Fruit fly (Drosophila melanogaster) whole organism, wandering third instar larva: Measurements from ENCODE around the gene CG15533.

Source experiments
- CrebA ChIP-seq: fragments of 200-800 bp; sonication (Bioruptor generic); optimal IDR thresholded peaks from 2 replicates; lab custom pipeline; 2016; ENCODE audit warnings: missing biosample characterization, mild to moderate bottlenecking, missing genetic modification characterization, borderline replicate concordance
- Myc ChIP-seq: fragments of >200 bp; optimal IDR thresholded peaks from 2 replicates; lab custom pipeline; 2017
- OdsH ChIP-seq: fragments of 200-800 bp; sonication (Bioruptor generic); optimal IDR thresholded peaks from 2 replicates; lab custom pipeline; 2016; ENCODE audit warnings: missing biosample characterization, mild to moderate bottlenecking, missing genetic modification characterization
- fru ChIP-seq: fragments of 200-800 bp; sonication (Bioruptor generic); optimal IDR thresholded peaks from 3 replicates; lab custom pipeline; 2016; ENCODE audit warnings: missing biosample characterization, mild to moderate bottlenecking, missing genetic modification characterization
- h ChIP-seq: fragments of 200-800 bp; sonication (Bioruptor generic); optimal IDR thresholded peaks from 3 replicates; lab custom pipeline; 2016; ENCODE audit warnings: missing biosample characterization, mild to moderate bottlenecking, missing genetic modification characterization
- psq ChIP-seq: fragments of 200-800 bp; sonication (Bioruptor generic); optimal IDR thresholded peaks from 3 replicates; lab custom pipeline; 2017; ENCODE audit warnings: missing biosample characterization, mild to moderate bottlenecking, missing genetic modification characterization, moderate library complexity
- sage ChIP-seq: fragments of 200-800 bp; sonication (Bioruptor generic); optimal IDR thresholded peaks from 2 replicates; lab custom pipeline; 2016; ENCODE audit warnings: missing biosample characterization, mild to moderate bottlenecking, missing genetic modification characterization

DNA sequence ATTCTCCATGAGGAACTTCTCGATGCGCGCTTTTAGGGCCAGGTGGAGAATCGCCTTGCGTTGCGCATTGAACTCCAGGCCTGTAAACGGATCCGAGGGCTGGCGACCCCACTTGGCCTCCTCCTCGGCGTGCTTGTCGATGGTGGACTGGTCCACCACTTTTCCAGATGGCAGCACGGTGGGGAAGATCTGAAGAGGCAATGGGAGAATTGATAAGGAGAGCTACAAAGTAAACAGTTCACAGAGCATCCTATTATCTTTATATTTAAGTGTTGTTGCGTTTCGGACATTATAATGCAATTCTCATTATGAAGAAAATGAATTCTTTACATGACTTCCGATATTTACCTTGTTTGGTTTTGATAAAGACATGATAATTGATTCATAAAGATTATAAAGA lies 2.0 kb upstream of the CG15533 start:
- TF ChIP-seq OdsH (GFP tag; lab: Kevin White, UChicago) (no peak), sage (GFP tag; lab: Kevin White, UChicago) (no peak), Myc (lab: Kevin White, UChicago) (no peak), CrebA (GFP tag; lab: Kevin White, UChicago) (no peak), h (GFP tag; lab: Kevin White, UChicago) (no peak), psq (GFP tag; lab: Kevin White, UChicago) (no peak), fru (GFP tag; lab: Kevin White, UChicago) (no peak)
